Fruit fly (Drosophila melanogaster): ENCODE data around the gene mip130.

DNA sequence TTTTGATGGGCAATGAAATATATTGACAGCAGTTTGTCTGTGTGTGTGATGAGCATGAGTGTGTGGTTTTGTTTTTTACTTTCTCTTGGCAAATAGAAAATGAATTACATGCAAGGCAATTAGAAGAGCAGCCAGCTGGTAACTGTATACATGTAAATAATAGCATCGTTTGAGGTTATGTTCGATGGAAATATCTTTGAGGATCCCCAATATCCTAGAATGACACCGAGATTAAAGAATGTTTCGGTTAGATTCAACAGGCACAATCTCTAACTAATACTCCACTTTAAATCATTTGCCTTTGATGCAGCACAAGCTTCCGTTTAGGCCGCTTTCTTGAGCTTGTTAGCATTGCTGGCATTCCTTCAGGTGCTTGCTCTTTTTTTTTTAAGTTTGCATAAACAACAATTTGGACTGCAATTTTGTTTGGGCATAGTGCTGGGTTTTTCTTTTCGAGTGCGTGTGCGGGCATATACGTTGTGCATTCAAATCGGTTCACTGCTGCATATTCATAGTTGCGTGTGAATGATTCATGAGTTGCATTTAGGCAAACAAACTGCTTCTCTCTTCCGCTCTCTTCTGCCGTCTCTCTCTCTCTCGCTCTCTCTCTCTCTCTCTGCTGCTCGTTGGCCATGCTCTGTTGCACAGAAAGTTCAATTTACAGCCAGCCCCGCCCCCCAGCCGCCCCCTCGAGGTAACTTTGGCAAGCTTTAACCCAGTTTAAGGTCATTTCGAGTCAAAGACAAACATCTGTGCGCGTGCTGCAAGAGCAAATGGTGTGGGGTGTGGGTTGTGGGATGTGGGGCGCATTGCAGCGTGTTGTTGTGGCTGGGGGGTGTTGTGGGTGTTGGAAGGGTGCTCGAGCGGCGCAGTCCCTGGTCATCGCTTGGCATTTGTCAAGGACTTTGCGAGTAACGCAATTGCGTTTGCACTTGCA lies 56.6 kb downstream of the mip130 start:
- no peak for TF ChIP-seq CG43689 (GFP tag; IDR thresholded peaks at IDR 0.05)
- no peak for TF ChIP-seq dm (GFP tag; optimal IDR thresholded peaks at IDR 0.05)
- no peak for TF ChIP-seq Awh (GFP tag; IDR thresholded peaks at IDR 0.05)
- no peak for TF ChIP-seq org-1 (GFP tag; optimal IDR thresholded peaks at IDR 0.05)
